Fruit fly (Drosophila melanogaster) S2 (cell line): ENCODE results near the gene PolA1.

ENCODE experiments used
- CG8478 ChIP-seq: fragments of >200 bp; optimal IDR thresholded peaks from 2 replicates; lab custom pipeline; 2018
- CTCF ChIP-seq, 2 experiments: fragments of >200 bp; optimal IDR thresholded peaks; 2 replicates each; lab custom pipeline; 2018

The PolA1 gene

DNA sequence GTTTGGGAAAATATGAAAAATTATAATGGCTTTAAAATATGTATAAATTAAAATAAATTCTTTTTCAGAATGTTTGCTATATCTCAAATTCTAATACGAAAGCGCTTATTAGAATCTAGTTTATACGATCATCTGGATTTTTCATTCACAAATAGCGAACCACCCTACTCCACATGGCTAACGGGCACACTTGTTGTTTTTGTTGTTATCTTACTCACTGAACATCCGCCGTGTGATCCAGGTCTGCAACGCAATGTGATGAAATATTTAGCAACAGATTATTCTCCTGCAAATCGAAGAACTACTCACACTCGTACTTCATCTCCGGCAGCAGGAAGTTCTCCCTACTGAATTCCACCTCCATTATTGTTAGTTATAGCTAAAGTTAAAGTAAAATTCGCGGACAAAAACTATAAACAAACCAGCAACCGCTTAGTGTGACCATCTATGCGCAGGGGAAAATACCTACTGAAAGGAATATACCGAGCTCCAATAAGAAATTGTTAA lies 9.0 kb downstream of the PolA1 start, which contains the start of gene Archease:
Gene Archease, minus strand, starts transcription at position 472 of the 507 bp plus-strand sequence.
- TF ChIP-seq CTCF (optimal IDR thresholded peaks at IDR 0.05; lab: Kevin White, UChicago) (no peak), CG8478 (lab: Kevin White, UChicago) (no peak)

- no peak for TF ChIP-seq CG8478 (lab: Kevin White, UChicago)
- TF ChIP-seq CTCF (optimal IDR thresholded peaks at IDR 0.05; lab: Kevin White, UChicago): no peak
Measured at dm6 chr3R:21660659-21661126, 10.9 kb downstream of the PolA1 start, which contains the start of gene E2f1. Gene E2f1, minus strand, starts transcription at chr3R:21660871.

- TF ChIP-seq CTCF (optimal IDR thresholded peaks at IDR 0.05; lab: Kevin White, UChicago): no peak
- no peak for TF ChIP-seq CG8478 (lab: Kevin White, UChicago)
Measured at dm6 chr3R:21660054-21660453, 11.5 kb downstream of the PolA1 start.

DNA sequence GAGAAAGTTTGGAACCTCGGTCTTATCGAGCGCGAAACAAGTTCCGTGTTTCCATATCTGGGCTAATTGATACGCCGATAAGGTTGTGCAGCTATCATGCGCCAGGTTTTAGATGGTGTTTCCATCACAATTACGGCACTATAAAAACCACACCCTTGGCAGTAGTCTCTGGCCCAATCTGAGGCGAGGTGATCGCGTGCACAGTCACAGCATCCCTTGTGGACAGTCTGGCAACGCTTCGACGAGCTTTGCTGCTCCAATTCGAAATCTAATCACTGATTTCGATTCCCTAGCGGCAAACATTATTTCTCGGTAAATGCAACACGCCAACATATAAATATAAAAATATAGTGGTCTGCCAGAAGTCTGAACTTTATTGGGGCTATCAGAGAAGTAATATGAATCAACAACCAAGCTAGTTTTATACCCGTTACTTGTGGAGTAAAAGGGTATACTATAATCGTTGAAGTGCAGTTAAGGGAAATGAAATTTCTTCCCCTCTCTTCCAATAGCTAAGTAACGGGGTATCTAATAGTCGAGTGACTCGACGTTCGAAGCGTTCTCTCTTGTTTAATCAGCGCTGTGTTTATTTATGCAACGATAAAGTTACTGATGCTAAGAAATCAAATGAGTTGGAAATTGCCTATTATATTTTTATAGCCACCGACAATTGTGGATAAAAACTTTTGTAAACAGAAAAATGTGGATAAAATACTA lies 12.6 kb downstream of the PolA1 start:
- TF ChIP-seq CTCF (optimal IDR thresholded peaks at IDR 0.05; lab: Kevin White, UChicago) (no peak), CG8478 (lab: Kevin White, UChicago) (no peak)

dm6 chr3R:21658281-21658680 lies 13.3 kb downstream of the PolA1 start:
- no peak for TF ChIP-seq CG8478 (lab: Kevin White, UChicago)
- no peak for TF ChIP-seq CTCF (optimal IDR thresholded peaks at IDR 0.05; lab: Kevin White, UChicago)

dm6 chr3R:21657489-21658018 lies 14.0 kb downstream of the PolA1 start:
- TF ChIP-seq CG8478 (lab: Kevin White, UChicago) (no peak), CTCF (optimal IDR thresholded peaks at IDR 0.05; lab: Kevin White, UChicago) (no peak)

DNA sequence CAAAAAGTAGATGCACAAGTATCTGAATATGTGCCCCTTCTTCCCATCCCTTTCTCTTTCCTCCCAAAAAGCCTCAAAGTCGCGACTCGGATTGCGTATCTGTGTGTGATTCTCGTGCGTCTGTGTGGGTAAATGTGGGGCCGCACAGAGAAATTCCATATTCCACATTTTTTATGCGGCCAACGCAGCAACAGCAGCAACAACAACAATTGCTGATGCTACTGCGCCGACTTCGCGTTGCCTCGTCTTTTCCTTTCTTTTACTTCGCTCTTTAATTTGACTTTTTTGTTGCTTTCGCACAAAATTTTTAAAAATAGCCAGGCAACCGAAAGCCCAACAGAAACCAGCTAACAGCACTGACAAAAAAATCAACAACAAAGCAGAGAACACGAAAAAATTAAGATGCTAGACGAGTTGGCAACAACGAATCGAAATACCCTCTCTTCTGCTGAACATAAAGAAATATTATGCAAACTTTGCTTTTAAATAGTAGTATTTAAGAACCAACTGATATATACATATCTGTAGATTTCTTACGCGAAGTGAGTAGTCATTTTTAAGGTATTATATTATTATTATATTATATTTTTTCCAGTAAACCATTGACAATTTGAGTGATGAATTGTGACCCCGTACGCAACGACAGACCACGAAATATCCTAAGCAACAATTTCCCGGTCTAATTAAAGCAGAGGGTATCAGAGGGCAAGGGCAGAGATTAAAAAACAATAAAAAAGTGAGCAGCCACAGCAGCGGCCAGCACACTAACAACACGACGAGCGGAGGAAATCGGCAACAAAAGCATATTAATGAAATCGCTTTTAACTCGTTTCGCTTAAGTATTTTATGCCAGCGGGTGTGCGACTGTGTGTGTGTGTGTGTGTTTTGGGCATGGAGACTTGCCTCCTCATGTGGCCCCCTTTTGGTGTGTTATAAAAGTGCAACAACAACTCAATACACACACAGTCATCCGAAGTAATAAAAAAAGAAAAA lies 14.8 kb downstream of the PolA1 start:
- TF ChIP-seq CG8478 (lab: Kevin White, UChicago) (no peak), CTCF (optimal IDR thresholded peaks at IDR 0.05; lab: Kevin White, UChicago) (no peak)

- TF ChIP-seq CTCF (optimal IDR thresholded peaks at IDR 0.05; lab: Kevin White, UChicago) (no peak), CG8478 (lab: Kevin White, UChicago) (no peak)
Measured at dm6 chr3R:21655384-21655783, 16.2 kb downstream of the PolA1 start.

- TF ChIP-seq CG8478 (lab: Kevin White, UChicago) (no peak), CTCF (optimal IDR thresholded peaks at IDR 0.05; lab: Kevin White, UChicago) (no peak)
Measured at dm6 chr3R:21654755-21655154, 16.8 kb downstream of the PolA1 start.

- TF ChIP-seq CTCF (optimal IDR thresholded peaks at IDR 0.05; lab: Kevin White, UChicago) (no peak), CG8478 (lab: Kevin White, UChicago) (no peak)
Measured at dm6 chr3R:21653434-21653833, 18.1 kb downstream of the PolA1 start.

DNA sequence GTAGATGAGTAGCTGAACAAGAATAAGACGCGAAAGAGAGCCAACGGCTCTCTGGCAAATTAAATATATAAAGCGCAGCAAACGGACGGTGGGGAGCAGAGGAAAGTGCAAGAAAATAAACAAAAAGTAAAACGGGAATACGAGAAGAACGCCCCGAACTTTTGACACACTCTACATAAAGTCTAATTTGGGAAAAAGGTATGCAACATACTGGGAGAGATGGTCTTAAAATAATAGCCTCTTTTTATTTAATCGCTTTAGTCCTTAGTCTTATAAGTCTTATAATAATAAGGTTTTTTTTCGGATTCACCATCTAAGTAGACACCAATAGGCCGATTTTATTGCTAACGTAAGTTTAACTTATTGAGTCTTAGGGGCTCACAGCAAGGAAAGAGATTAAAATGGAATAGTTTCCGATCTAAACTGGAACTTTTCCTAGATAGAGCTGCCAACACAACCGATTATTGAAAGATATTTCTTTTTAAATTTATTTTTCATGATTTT lies 18.6 kb downstream of the PolA1 start:
- no peak for TF ChIP-seq CTCF (optimal IDR thresholded peaks at IDR 0.05; lab: Kevin White, UChicago)
- TF ChIP-seq CG8478 (lab: Kevin White, UChicago): no peak

DNA sequence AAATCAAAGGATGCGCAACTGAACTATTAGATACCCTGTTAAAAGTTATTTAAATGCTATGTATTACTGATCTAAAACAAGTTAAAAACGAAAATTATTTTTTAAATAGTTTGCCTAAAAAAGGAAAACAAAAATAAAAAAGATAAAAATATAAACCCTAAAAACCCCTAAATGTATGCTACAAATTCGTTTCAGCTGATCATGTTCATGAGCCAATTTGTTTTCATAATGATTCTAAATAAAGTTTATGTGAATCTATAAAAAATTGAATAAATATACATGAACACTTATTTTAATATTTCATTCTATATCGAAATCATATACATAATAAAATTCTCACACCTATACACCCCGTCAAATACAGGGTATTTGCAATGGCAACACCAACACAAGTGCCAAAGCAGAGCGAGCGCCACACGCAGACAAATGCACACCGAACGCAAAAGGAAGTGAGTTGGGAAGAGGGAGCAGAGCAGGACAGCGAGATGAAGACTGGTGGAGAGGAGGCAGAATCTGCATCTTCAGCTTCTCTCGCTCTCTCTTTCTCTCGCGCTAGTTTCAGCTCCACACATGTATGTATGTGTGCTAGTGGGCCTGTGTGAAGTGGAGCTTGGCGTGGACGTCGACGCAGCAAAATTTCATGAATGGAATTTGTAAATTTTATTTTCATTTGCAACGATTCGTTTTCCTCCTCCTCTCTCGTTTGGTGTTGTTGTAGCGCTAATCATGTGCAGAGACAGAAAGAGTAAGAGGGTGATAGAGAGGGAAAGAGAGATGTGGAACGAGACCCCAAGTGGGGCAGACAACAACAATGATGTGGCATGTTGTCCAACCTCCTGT lies 20.3 kb downstream of the PolA1 start:
- TF ChIP-seq CTCF (optimal IDR thresholded peaks at IDR 0.05; lab: Kevin White, UChicago) (no peak), CG8478 (lab: Kevin White, UChicago) (no peak)

DNA sequence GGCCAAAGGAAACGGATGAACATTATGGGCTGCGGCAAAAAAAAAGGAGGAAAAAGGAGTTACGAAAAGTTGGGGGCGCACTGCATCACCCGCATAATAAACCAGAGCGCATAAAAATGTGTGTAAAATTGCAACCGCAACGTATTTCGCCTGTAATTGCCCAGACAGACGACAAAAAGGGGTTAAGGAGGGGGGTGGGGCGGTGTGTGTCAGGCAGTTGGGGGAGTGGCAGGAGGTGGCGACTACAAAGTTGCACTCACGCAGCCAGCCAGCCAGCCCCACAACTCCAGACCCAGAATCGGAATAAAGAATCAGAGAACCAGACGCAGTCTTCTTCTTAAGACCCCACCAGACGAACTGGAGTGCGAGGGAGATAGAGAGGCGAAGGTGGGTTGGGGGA lies 21.0 kb downstream of the PolA1 start:
- TF ChIP-seq CG8478 (lab: Kevin White, UChicago): no peak
- no peak for TF ChIP-seq CTCF (optimal IDR thresholded peaks at IDR 0.05; lab: Kevin White, UChicago)
